Worm (Caenorhabditis elegans): ENCODE data around the gene spe-36.

The spe-36 gene

ce11 chrIV:11566146-11566545 lies 25.9 kb downstream of the spe-36 start, which contains the start of gene sec-24.1 (continued):
- TF ChIP-seq lir-3 (tag; optimal IDR thresholded peaks at IDR 0.05) (no peak), vab-7 (GFP tag; IDR thresholded peaks at IDR 0.05) (no peak), unc-130 (GFP tag; optimal IDR thresholded peaks at IDR 0.05) (peak; percentile 28), dmd-9 (GFP tag; IDR thresholded peaks at IDR 0.05) (no peak), lin-39 (tag; optimal IDR thresholded peaks at IDR 0.05) (no peak), ceh-62 (tag; optimal IDR thresholded peaks at IDR 0.05) (no peak), nhr-6 (tag; optimal IDR thresholded peaks at IDR 0.05) (peak; percentile 90), daf-16 (GFP tag; optimal IDR thresholded peaks at IDR 0.05) (peak in 1 of 2 experiments; percentile 58), daf-16 (tag; optimal IDR thresholded peaks at IDR 0.05) (peak; percentile 54), nhr-77 (tag; optimal IDR thresholded peaks at IDR 0.05) (peak; percentile 83), nhr-25 (tag; optimal IDR thresholded peaks at IDR 0.05; ENCODE audit: borderline replicate concordance, insufficient read depth) (peak; percentile 50), ama-1 (optimal IDR thresholded peaks at IDR 0.05) (no peak), dpl-1 (GFP tag; optimal IDR thresholded peaks at IDR 0.05) (peak; percentile 95), snpc-1.2 (GFP tag; IDR thresholded peaks at IDR 0.05) (0 out of 2 replicates have a peak, but pooled peaks have one; percentile 16), nhr-28 (tag; optimal IDR thresholded peaks at IDR 0.05) (peak; percentile 55), gei-8 (GFP tag; optimal IDR thresholded peaks at IDR 0.05) (no peak), mxl-2 (GFP tag; conservative IDR thresholded peaks at IDR 0.05) (no peak), daf-12 (tag; optimal IDR thresholded peaks at IDR 0.05) (no peak), nhr-76 (tag; optimal IDR thresholded peaks at IDR 0.05) (no peak), unc-62 (GFP tag; optimal IDR thresholded peaks at IDR 0.05 in 1 of 2) (peak in 1 of 2 experiments; percentile 98), unc-62 (tag; optimal IDR thresholded peaks at IDR 0.05) (no peak), rbr-2 (tag; optimal IDR thresholded peaks at IDR 0.05) (peak; percentile 82), daf-8 (GFP tag; IDR thresholded peaks at IDR 0.05) (no peak), attf-4 (tag; optimal IDR thresholded peaks at IDR 0.05) (no peak), skn-1 (tag; optimal IDR thresholded peaks at IDR 0.05) (no peak), spr-1 (tag; optimal IDR thresholded peaks at IDR 0.05) (peak; percentile 71), egl-27 (tag; optimal IDR thresholded peaks at IDR 0.05) (no peak), ceh-82 (tag; optimal IDR thresholded peaks at IDR 0.05) (no peak), ztf-7 (tag; optimal IDR thresholded peaks at IDR 0.05) (peak; percentile 73), aha-1 (tag) (peak; percentile 67), nhr-102 (tag; optimal IDR thresholded peaks at IDR 0.05) (peak; percentile 91), mes-2 (tag; optimal IDR thresholded peaks at IDR 0.05; ENCODE audit: poor library complexity, severe bottlenecking) (peak; percentile 93), nhr-41 (GFP tag; IDR thresholded peaks at IDR 0.05) (no peak), mxl-3 (GFP tag; optimal IDR thresholded peaks at IDR 0.05) (peak; percentile 25), dmd-8 (GFP tag; IDR thresholded peaks at IDR 0.05) (no peak), mdt-29 (GFP tag; IDR thresholded peaks at IDR 0.05) (peak; percentile 50; the same call in 1 of the 2 replicates), lin-13 (GFP tag; optimal IDR thresholded peaks at IDR 0.05) (peak; percentile 52), T20F7.1 (GFP tag; optimal IDR thresholded peaks at IDR 0.05) (peak; percentile 71), lim-7 (GFP tag; IDR thresholded peaks at IDR 0.05) (no peak), zfp-3 (GFP tag; conservative IDR thresholded peaks at IDR 0.05) (0 out of 2 replicates have a peak, but pooled peaks have one; percentile 55), F26F4.8 (GFP tag; conservative IDR thresholded peaks at IDR 0.05) (no peak), daf-19 (GFP tag; conservative IDR thresholded peaks at IDR 0.05) (no peak)

- 0 out of 2 replicates have a peak, but pooled peaks have one; percentile 14 for TF ChIP-seq Y48G9A.11 (GFP tag; IDR thresholded peaks at IDR 0.05)
- TF ChIP-seq aha-1 (tag) = peak; percentile 0
- TF ChIP-seq set-16 (GFP tag; IDR thresholded peaks at IDR 0.05) = peak; percentile 96
- no peak for TF ChIP-seq zfp-3 (GFP tag; conservative IDR thresholded peaks at IDR 0.05)
Observed at ce11 chrIV:11565022-11565421, 27.0 kb downstream of the spe-36 start.
